ENCODE assay signal across 4 worm cellular contexts in the genomic region with DNA sequence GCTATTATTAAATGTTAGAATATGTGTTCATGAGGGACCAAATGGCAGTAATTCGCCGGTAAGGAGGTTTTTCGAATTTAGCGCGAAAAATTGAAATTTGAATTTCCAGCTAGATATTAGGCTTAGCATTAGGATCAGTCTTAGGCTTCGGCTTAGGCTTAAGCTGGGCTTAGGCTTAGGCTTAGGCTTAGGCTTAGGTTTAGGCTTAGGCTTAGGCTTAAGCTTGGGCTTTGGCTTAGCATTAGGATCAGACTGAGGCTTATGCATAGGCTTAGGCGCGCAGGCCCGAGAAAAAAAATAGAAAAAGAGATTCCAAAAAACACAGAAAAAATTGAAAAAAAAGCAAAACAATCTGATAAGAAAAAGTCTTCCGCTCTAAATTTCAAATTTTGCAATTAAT.
TF ChIP-seq lines count a peak whose summit lies in the region.

No protein-coding gene starts in this region.

TF ChIP-seq in whole organism, early embryonic, 17 proteins besides CTCF, POLR2A, EP300 and RAD21:
- TF ChIP-seq flt-1 (GFP tag; IDR thresholded peaks at IDR 0.05; lab: Robert Waterston, UW) (no peak), ceh-36 (tag; optimal IDR thresholded peaks at IDR 0.05; lab: Kevin White, UChicago) (peak; percentile 61)

TF ChIP-seq in whole organism, late embryonic, 69 proteins besides CTCF, POLR2A, EP300 and RAD21:
- TF ChIP-seq npax-4 (tag; optimal IDR thresholded peaks at IDR 0.05; lab: Kevin White, UChicago) (no peak), pha-2 (tag; optimal IDR thresholded peaks at IDR 0.05; lab: Kevin White, UChicago) (no peak), dve-1 (tag; optimal IDR thresholded peaks at IDR 0.05; lab: Kevin White, UChicago) (peak; percentile 74)
TF ChIP-seq in whole organism, late embryonic: peak in this region for 1.

TF ChIP-seq in whole organism, midembryonic, 9 proteins besides CTCF, POLR2A, EP300 and RAD21:
- TF ChIP-seq tab-1 (GFP tag; IDR thresholded peaks at IDR 0.05; lab: Robert Waterston, UW) (no peak), klf-2 (GFP tag; conservative IDR thresholded peaks at IDR 0.05; lab: Robert Waterston, UW) (no peak), ztf-29 (GFP tag; IDR thresholded peaks at IDR 0.05; lab: Robert Waterston, UW) (peak; percentile 63; the same call in 1 of the 2 replicates), ztf-23 (GFP tag; IDR thresholded peaks at IDR 0.05; lab: Robert Waterston, UW) (no peak)

TF ChIP-seq in whole organism, young adult, 124 proteins besides CTCF, POLR2A, EP300 and RAD21:
- TF ChIP-seq B0336.3 (GFP tag; IDR thresholded peaks at IDR 0.05; lab: Robert Waterston, UW) (no peak), F22D6.2 (tag; optimal IDR thresholded peaks at IDR 0.05; lab: Kevin White, UChicago) (no peak), cebp-2 (GFP tag; IDR thresholded peaks at IDR 0.05; lab: Robert Waterston, UW) (0 out of 2 replicates have a peak, but pooled peaks have one; percentile 59), atf-7 (tag; optimal IDR thresholded peaks at IDR 0.05; lab: Kevin White, UChicago) (no peak), nfya-1 (tag; optimal IDR thresholded peaks at IDR 0.05; lab: Kevin White, UChicago; ENCODE audit: borderline replicate concordance, insufficient read depth) (no peak), rcor-1 (GFP tag; IDR thresholded peaks at IDR 0.05; lab: Robert Waterston, UW) (no peak), unc-130 (GFP tag; optimal IDR thresholded peaks at IDR 0.05; lab: Kevin White, UChicago) (no peak)
